Worm (Caenorhabditis elegans): Measurements from ENCODE around the gene snf-3.

snf-3 gene

ce11 chrII:1075424-1075823, 16.4 kb upstream of the snf-3 start, which contains the start of gene K02E7.11:
Gene K02E7.11 (minus strand): TSS chrII:1075524.
- TF ChIP-seq dao-5 (tag; optimal IDR thresholded peaks at IDR 0.05) (no peak), W03F9.2 (tag; optimal IDR thresholded peaks at IDR 0.05) (no peak), him-1 (tag; optimal IDR thresholded peaks at IDR 0.05) (no peak)

ce11 chrII:1082859-1083258, 8.9 kb upstream of the snf-3 start, which contains the start of gene K02E7.1:
Gene K02E7.1 (plus strand): TSS chrII:1083159.
- TF ChIP-seq W03F9.2 (tag; optimal IDR thresholded peaks at IDR 0.05): no peak
- no peak for TF ChIP-seq him-1 (tag; optimal IDR thresholded peaks at IDR 0.05)
- no peak for TF ChIP-seq dao-5 (tag; optimal IDR thresholded peaks at IDR 0.05)

ce11 chrII:1084899-1085298, 6.9 kb upstream of the snf-3 start:
- no peak for TF ChIP-seq him-1 (tag; optimal IDR thresholded peaks at IDR 0.05)

- TF ChIP-seq dao-5 (tag; optimal IDR thresholded peaks at IDR 0.05) (no peak), him-1 (tag; optimal IDR thresholded peaks at IDR 0.05) (no peak), W03F9.2 (tag; optimal IDR thresholded peaks at IDR 0.05) (no peak)
Observed at ce11 chrII:1085546-1085945, 6.3 kb upstream of the snf-3 start.

- TF ChIP-seq W03F9.2 (tag; optimal IDR thresholded peaks at IDR 0.05): no peak
- no peak for TF ChIP-seq dao-5 (tag; optimal IDR thresholded peaks at IDR 0.05)
- no peak for TF ChIP-seq him-1 (tag; optimal IDR thresholded peaks at IDR 0.05)
Observed at ce11 chrII:1086479-1086878, 5.3 kb upstream of the snf-3 start.

- TF ChIP-seq him-1 (tag; optimal IDR thresholded peaks at IDR 0.05): no peak
- TF ChIP-seq W03F9.2 (tag; optimal IDR thresholded peaks at IDR 0.05): no peak
- TF ChIP-seq dao-5 (tag; optimal IDR thresholded peaks at IDR 0.05): no peak
Observed at ce11 chrII:1088527-1089230, 3.1 kb upstream of the snf-3 start.

- no peak for TF ChIP-seq W03F9.2 (tag; optimal IDR thresholded peaks at IDR 0.05)
Observed at ce11 chrII:1090743-1091142, 1.1 kb upstream of the snf-3 start.

ce11 chrII:1100719-1101118, 8.9 kb downstream of the snf-3 start, which contains the start of gene pho-14:
Gene pho-14 (minus strand): TSS chrII:1100819.
- TF ChIP-seq dao-5 (tag; optimal IDR thresholded peaks at IDR 0.05) (no peak), W03F9.2 (tag; optimal IDR thresholded peaks at IDR 0.05) (no peak), him-1 (tag; optimal IDR thresholded peaks at IDR 0.05) (no peak)

- TF ChIP-seq W03F9.2 (tag; optimal IDR thresholded peaks at IDR 0.05) (no peak), him-1 (tag; optimal IDR thresholded peaks at IDR 0.05) (no peak), dao-5 (tag; optimal IDR thresholded peaks at IDR 0.05) (no peak)
Observed at ce11 chrII:1101413-1101812, 9.6 kb downstream of the snf-3 start.

- TF ChIP-seq W03F9.2 (tag; optimal IDR thresholded peaks at IDR 0.05) (no peak), him-1 (tag; optimal IDR thresholded peaks at IDR 0.05) (no peak), dao-5 (tag; optimal IDR thresholded peaks at IDR 0.05) (no peak)
Observed at ce11 chrII:1102209-1102608, 10.4 kb downstream of the snf-3 start.

ce11 chrII:1103484-1104100, 11.8 kb downstream of the snf-3 start:
- no peak for TF ChIP-seq him-1 (tag; optimal IDR thresholded peaks at IDR 0.05)
- TF ChIP-seq W03F9.2 (tag; optimal IDR thresholded peaks at IDR 0.05): no peak
- no peak for TF ChIP-seq dao-5 (tag; optimal IDR thresholded peaks at IDR 0.05)

- TF ChIP-seq him-1 (tag; optimal IDR thresholded peaks at IDR 0.05): no peak
- no peak for TF ChIP-seq dao-5 (tag; optimal IDR thresholded peaks at IDR 0.05)
- TF ChIP-seq W03F9.2 (tag; optimal IDR thresholded peaks at IDR 0.05): no peak
Observed at ce11 chrII:1104409-1104808, 12.6 kb downstream of the snf-3 start, which contains the start of gene T13B5.9. Gene T13B5.9 (minus strand): TSS chrII:1104509.

ce11 chrII:1105291-1105690, 13.5 kb downstream of the snf-3 start:
- TF ChIP-seq him-1 (tag; optimal IDR thresholded peaks at IDR 0.05) (no peak), W03F9.2 (tag; optimal IDR thresholded peaks at IDR 0.05) (no peak), dao-5 (tag; optimal IDR thresholded peaks at IDR 0.05) (no peak)

- TF ChIP-seq him-1 (tag; optimal IDR thresholded peaks at IDR 0.05) (no peak), W03F9.2 (tag; optimal IDR thresholded peaks at IDR 0.05) (no peak), dao-5 (tag; optimal IDR thresholded peaks at IDR 0.05) (no peak)
Observed at ce11 chrII:1106914-1107597, 15.2 kb downstream of the snf-3 start, which contains the start of gene col-40. Gene col-40 (minus strand): TSS chrII:1106964.
